Fruit fly (Drosophila melanogaster) whole organism, prepupa: ENCODE measurements around the gene CG43245.

ENCODE experiments used
- Blimp-1 ChIP-seq: fragments of 200-800 bp; sonication (Bioruptor generic); optimal IDR thresholded peaks from 3 replicates; lab custom pipeline; 2017; ENCODE audit warnings: missing biosample characterization, missing genetic modification characterization, mild to moderate bottlenecking, moderate library complexity, missing genetic modification reagents
- CG10631 ChIP-seq: fragments of 200-800 bp; sonication (Bioruptor generic); optimal IDR thresholded peaks from 2 replicates; lab custom pipeline; 2016; ENCODE audit warnings: missing biosample characterization, missing genetic modification characterization
- CG10669 ChIP-seq: fragments of 200-800 bp; sonication (Bioruptor generic); optimal IDR thresholded peaks from 3 replicates; lab custom pipeline; 2018; ENCODE audit warnings: missing biosample characterization, mild to moderate bottlenecking, missing genetic modification characterization, moderate library complexity
- CG11902 ChIP-seq: fragments of 200-800 bp; sonication (Bioruptor generic); optimal IDR thresholded peaks from 3 replicates; lab custom pipeline; 2016; ENCODE audit warnings: missing biosample characterization, missing genetic modification characterization
- CG15336 ChIP-seq: fragments of 200-800 bp; sonication (Bioruptor generic); IDR thresholded peaks from 2 replicates; pipeline ENCODE4 v1.3.6; 2022; ENCODE audit warnings: missing biosample characterization, missing genetic modification characterization
- CG1621 ChIP-seq: fragments of 200-800 bp; sonication (Bioruptor generic); optimal IDR thresholded peaks from 3 replicates; lab custom pipeline; 2018; ENCODE audit warnings: missing biosample characterization, mild to moderate bottlenecking, missing genetic modification characterization
- CG16779 ChIP-seq: fragments of 200-800 bp; sonication (Bioruptor generic); optimal IDR thresholded peaks from 3 replicates; lab custom pipeline; 2017; ENCODE audit warnings: missing biosample characterization, mild to moderate bottlenecking, missing genetic modification characterization
- CG3032 ChIP-seq: fragments of 200-800 bp; optimal IDR thresholded peaks from 2 replicates; lab custom pipeline; 2019; ENCODE audit warnings: missing biosample characterization, mild to moderate bottlenecking, missing genetic modification characterization, moderate library complexity
- CG31627 ChIP-seq: fragments of 200-800 bp; sonication (Bioruptor generic); optimal IDR thresholded peaks from 3 replicates; lab custom pipeline; 2016; ENCODE audit warnings: missing biosample characterization, missing genetic modification characterization
- CG32006 ChIP-seq: fragments of 200-800 bp; sonication (Bioruptor generic); optimal IDR thresholded peaks from 3 replicates; lab custom pipeline; 2017; ENCODE audit warnings: missing biosample characterization, mild to moderate bottlenecking, missing genetic modification characterization
- CG34406 ChIP-seq: fragments of 200-800 bp; sonication (Bioruptor generic); optimal IDR thresholded peaks from 3 replicates; lab custom pipeline; 2016; ENCODE audit warnings: missing biosample characterization, missing genetic modification characterization
- CG3919 ChIP-seq: fragments of 200-800 bp; sonication (Bioruptor generic); optimal IDR thresholded peaks from 3 replicates; lab custom pipeline; 2016; ENCODE audit warnings: missing biosample characterization, missing genetic modification characterization
- CG4318 ChIP-seq: fragments of 200-800 bp; sonication (Bioruptor generic); optimal IDR thresholded peaks from 3 replicates; lab custom pipeline; 2017; ENCODE audit warnings: missing biosample characterization, mild to moderate bottlenecking, missing genetic modification characterization
- CG6163 ChIP-seq: fragments of 200-800 bp; sonication (Bioruptor generic); IDR thresholded peaks from 3 replicates; pipeline ENCODE4 v1.3.6; 2022; ENCODE audit warnings: missing biosample characterization, missing genetic modification characterization
- CG6276 ChIP-seq: fragments of 200-800 bp; sonication (Bioruptor generic); optimal IDR thresholded peaks from 2 replicates; lab custom pipeline; 2017; ENCODE audit warnings: missing biosample characterization, mild to moderate bottlenecking, missing genetic modification characterization
- CG6792 ChIP-seq: fragments of 200-800 bp; sonication (Bioruptor generic); optimal IDR thresholded peaks from 3 replicates; lab custom pipeline; 2016; ENCODE audit warnings: missing biosample characterization, missing genetic modification characterization
- CG6808 ChIP-seq: fragments of 200-800 bp; sonication (Bioruptor generic); optimal IDR thresholded peaks from 3 replicates; lab custom pipeline; 2017; ENCODE audit warnings: missing biosample characterization, missing genetic modification characterization, mild to moderate bottlenecking, moderate library complexity, missing genetic modification reagents
- CG6854 ChIP-seq: fragments of 200-800 bp; sonication (Bioruptor generic); optimal IDR thresholded peaks from 2 replicates; lab custom pipeline; 2017; ENCODE audit warnings: missing biosample characterization, mild to moderate bottlenecking, missing genetic modification characterization
- CG7368 ChIP-seq: fragments of 200-800 bp; sonication (Bioruptor generic); optimal IDR thresholded peaks from 3 replicates; lab custom pipeline; 2016; ENCODE audit warnings: missing biosample characterization, missing genetic modification characterization
- CG8119 ChIP-seq: fragments of 200-800 bp; sonication (Bioruptor generic); IDR thresholded peaks from 3 replicates; pipeline ENCODE4 v1.3.6; 2022; ENCODE audit warnings: missing biosample characterization, missing genetic modification characterization
- CG9139 ChIP-seq: fragments of 200-800 bp; sonication (Bioruptor generic); optimal IDR thresholded peaks from 3 replicates; lab custom pipeline; 2017; ENCODE audit warnings: missing biosample characterization, mild to moderate bottlenecking, missing genetic modification characterization
- Eip78C ChIP-seq: fragments of 200-800 bp; sonication (Bioruptor generic); peaks from one replicate; lab custom pipeline; 2016; ENCODE audit warnings: missing biosample characterization, missing genetic modification characterization
- Eip93F ChIP-seq: fragments of 200-800 bp; sonication (Bioruptor generic); optimal IDR thresholded peaks from 2 replicates; lab custom pipeline; 2016; ENCODE audit warnings: missing biosample characterization, mild to moderate bottlenecking, missing genetic modification characterization
- Hr39 ChIP-seq: fragments of 200-800 bp; sonication (Bioruptor generic); optimal IDR thresholded peaks from 2 replicates; lab custom pipeline; 2016; ENCODE audit warnings: missing biosample characterization, missing genetic modification characterization
- Hr4 ChIP-seq: fragments of 200-800 bp; sonication (Bioruptor generic); optimal IDR thresholded peaks from 3 replicates; lab custom pipeline; 2016; ENCODE audit warnings: missing biosample characterization, missing genetic modification characterization
- Lpt ChIP-seq: fragments of 200-800 bp; sonication (Bioruptor generic); optimal IDR thresholded peaks from 3 replicates; lab custom pipeline; 2016; ENCODE audit warnings: missing biosample characterization, missing genetic modification characterization
- Met ChIP-seq: fragments of 200-800 bp; sonication (Bioruptor generic); optimal IDR thresholded peaks from 3 replicates; lab custom pipeline; 2016; ENCODE audit warnings: missing biosample characterization, missing genetic modification characterization
- OdsH ChIP-seq: fragments of 200-800 bp; sonication (Bioruptor generic); optimal IDR thresholded peaks from 3 replicates; lab custom pipeline; 2016; ENCODE audit warnings: missing biosample characterization, missing genetic modification characterization
- Smox ChIP-seq: fragments of 200-800 bp; sonication (Bioruptor generic); optimal IDR thresholded peaks from 3 replicates; lab custom pipeline; 2016; ENCODE audit warnings: missing biosample characterization, missing genetic modification characterization
- Sox14 ChIP-seq: fragments of 200-800 bp; sonication (Bioruptor generic); optimal IDR thresholded peaks from 3 replicates; lab custom pipeline; 2016; ENCODE audit warnings: missing biosample characterization, missing genetic modification characterization
- Sox15 ChIP-seq: fragments of 200-800 bp; sonication (Bioruptor generic); optimal IDR thresholded peaks from 3 replicates; lab custom pipeline; 2016; ENCODE audit warnings: missing biosample characterization, missing genetic modification characterization
- achi ChIP-seq: fragments of 200-800 bp; sonication (Bioruptor generic); optimal IDR thresholded peaks from 3 replicates; lab custom pipeline; 2016; ENCODE audit warnings: missing biosample characterization, missing genetic modification characterization
- acj6 ChIP-seq: fragments of 200-800 bp; sonication (Bioruptor generic); optimal IDR thresholded peaks from 3 replicates; lab custom pipeline; 2016; ENCODE audit warnings: missing biosample characterization, missing genetic modification characterization
- cyc ChIP-seq: fragments of 200-800 bp; sonication (Bioruptor generic); optimal IDR thresholded peaks from 3 replicates; lab custom pipeline; 2016; ENCODE audit warnings: missing biosample characterization, missing genetic modification characterization
- dac ChIP-seq: fragments of 200-800 bp; sonication (Bioruptor generic); optimal IDR thresholded peaks from 2 replicates; lab custom pipeline; 2017; ENCODE audit warnings: missing biosample characterization, mild to moderate bottlenecking, missing genetic modification characterization
- eg ChIP-seq: fragments of 200-800 bp; sonication (Bioruptor generic); IDR thresholded peaks from 3 replicates; pipeline ENCODE4 v1.3.6; 2022; ENCODE audit warnings: missing biosample characterization, missing genetic modification characterization
- esn ChIP-seq: fragments of 200-800 bp; sonication (Bioruptor generic); optimal IDR thresholded peaks from 2 replicates; lab custom pipeline; 2016; ENCODE audit warnings: missing biosample characterization, mild to moderate bottlenecking, missing genetic modification characterization, moderate library complexity
- fkh ChIP-seq: fragments of 200-800 bp; sonication (Bioruptor generic); optimal IDR thresholded peaks from 3 replicates; lab custom pipeline; 2017; ENCODE audit warnings: missing biosample characterization, mild to moderate bottlenecking, missing genetic modification characterization, moderate library complexity
- lz ChIP-seq: fragments of 200-800 bp; sonication (Bioruptor generic); optimal IDR thresholded peaks from 3 replicates; lab custom pipeline; 2016; ENCODE audit warnings: missing biosample characterization, missing genetic modification characterization
- pdm3 ChIP-seq: fragments of 200-800 bp; sonication (Bioruptor generic); optimal IDR thresholded peaks from 3 replicates; lab custom pipeline; 2016; ENCODE audit warnings: missing biosample characterization, missing genetic modification characterization
- salr ChIP-seq, 2 experiments: fragments of 200-800 bp; sonication (Bioruptor generic); optimal IDR thresholded peaks; 3 replicates each; lab custom pipeline; 2016 to 2018; ENCODE audit warnings: missing biosample characterization in 2 of 2, missing genetic modification characterization in 2 of 2, mild to moderate bottlenecking in 1 of 2
- svp ChIP-seq: fragments of 200-800 bp; sonication (Bioruptor generic); peaks from one replicate; lab custom pipeline; 2016; ENCODE audit warnings: missing biosample characterization, missing genetic modification characterization
- topi ChIP-seq: fragments of 200-800 bp; sonication (Bioruptor generic); optimal IDR thresholded peaks from 3 replicates; lab custom pipeline; 2016; ENCODE audit warnings: missing biosample characterization, missing genetic modification characterization
- vri ChIP-seq: fragments of 200-800 bp; sonication (Bioruptor generic); optimal IDR thresholded peaks from 3 replicates; lab custom pipeline; 2016; ENCODE audit warnings: missing biosample characterization, mild to moderate bottlenecking, missing genetic modification characterization

Gene CG43245

dm6 chr3L:10793889-10794478 is 22.3 kb downstream of the CG43245 start (continued):
- TF ChIP-seq CG3919 (GFP tag; lab: Kevin White, UChicago) (peak; percentile 54), CG9139 (GFP tag; lab: Kevin White, UChicago) (no peak), fkh (GFP tag; lab: Kevin White, UChicago) (no peak), CG6854 (GFP tag; lab: Kevin White, UChicago) (no peak), CG3032 (tag; lab: Kevin White, UChicago) (peak; percentile 23), Met (GFP tag; lab: Kevin White, UChicago) (peak; percentile 81), salr (GFP tag; optimal IDR thresholded peaks at IDR 0.05; lab: Kevin White, UChicago) (peak in 1 of 2 experiments; percentile 87), Smox (GFP tag; lab: Kevin White, UChicago) (peak; percentile 71)
- TF ChIP-seq, all 60 proteins: peak for 48

- TF ChIP-seq Hr39 (GFP tag; lab: Kevin White, UChicago) (no peak), salr (GFP tag; optimal IDR thresholded peaks at IDR 0.05; lab: Kevin White, UChicago) (no peak), CG32006 (GFP tag; lab: Kevin White, UChicago) (peak; percentile 83), CG31627 (GFP tag; lab: Kevin White, UChicago) (no peak), Sox14 (no peak), topi (GFP tag; lab: Kevin White, UChicago) (no peak), CG3919 (GFP tag; lab: Kevin White, UChicago) (no peak), Lpt (GFP tag; lab: Kevin White, UChicago) (no peak), Hr4 (peak; percentile 71), CG15336 (GFP tag; lab: Robert Waterston, UW) (peak; percentile 36; the same call in 1 of the 2 replicates), achi (GFP tag; lab: Kevin White, UChicago) (peak; percentile 17), CG1621 (tag; lab: Kevin White, UChicago) (no peak), lz (GFP tag; lab: Kevin White, UChicago) (no peak), CG6276 (peak; percentile 46), esn (no peak), fkh (GFP tag; lab: Kevin White, UChicago) (no peak), cyc (GFP tag; lab: Kevin White, UChicago) (no peak), CG4318 (GFP tag; lab: Kevin White, UChicago) (peak; percentile 71), pdm3 (peak; percentile 31), eg (GFP tag; lab: Robert Waterston, UW) (0 out of 3 replicates have a peak, but pooled peaks have one; percentile 12), Eip93F (GFP tag; lab: Kevin White, UChicago) (no peak), OdsH (GFP tag; lab: Kevin White, UChicago) (no peak), dac (peak; percentile 56), svp (GFP tag; lab: Kevin White, UChicago) (no peak), Sox15 (GFP tag; lab: Kevin White, UChicago) (no peak), CG16779 (tag; lab: Kevin White, UChicago) (no peak), CG8119 (GFP tag; lab: Robert Waterston, UW) (0 out of 3 replicates have a peak, but pooled peaks have one; percentile 15), Blimp-1 (GFP tag; lab: Kevin White, UChicago) (no peak), CG7368 (GFP tag; lab: Kevin White, UChicago) (no peak), acj6 (no peak), CG34406 (GFP tag; lab: Kevin White, UChicago) (no peak), Eip78C (GFP tag; lab: Kevin White, UChicago) (peak; percentile 72), CG6163 (no peak), CG10631 (GFP tag; lab: Kevin White, UChicago) (no peak), CG6808 (no peak), CG6792 (GFP tag; lab: Kevin White, UChicago) (no peak), CG10669 (no peak), vri (no peak), CG11902 (no peak), CG6854 (GFP tag; lab: Kevin White, UChicago) (no peak)
Measured at dm6 chr3L:10795911-10796310, 24.2 kb downstream of the CG43245 start.
